Worm (Caenorhabditis elegans) whole organism, L4 larva: ENCODE data around the gene ctsa-4.1.

Experiments used
- T26A8.4 ChIP-seq: fragments of 200-800 bp; sonication (Bioruptor generic); IDR thresholded peaks from 2 replicates; pipeline ENCODE4 v1.3.6; 2022; ENCODE audit warnings: missing genetic modification characterization, missing compliant biosample characterization
- Y105C5A.15 ChIP-seq: fragments of 200-800 bp; sonication (Bioruptor generic); IDR thresholded peaks from 2 replicates; pipeline ENCODE4 v1.3.6; 2022; ENCODE audit warnings: missing genetic modification characterization, missing compliant biosample characterization
- Y48G9A.11 ChIP-seq: fragments of 200-800 bp; sonication (Bioruptor generic); IDR thresholded peaks from 2 replicates; pipeline ENCODE4 v1.3.6; 2022; ENCODE audit warnings: missing genetic modification reagents, missing genetic modification characterization, missing compliant biosample characterization
- Y5F2A.4 ChIP-seq: fragments of 200-800 bp; sonication (Bioruptor generic); optimal IDR thresholded peaks from 2 replicates; lab custom pipeline; 2018; ENCODE audit warnings: mild to moderate bottlenecking, missing genetic modification characterization, missing compliant biosample characterization
- aha-1 ChIP-seq: fragments of 150-350 bp; peaks from one replicate; lab custom pipeline; 2014; ENCODE audit warnings: missing biosample characterization, missing genetic modification characterization
- ceh-62 ChIP-seq: sonication (generic microtip); optimal IDR thresholded peaks from 2 replicates; lab custom pipeline; 2017; ENCODE audit warnings: missing biosample characterization, missing genetic modification characterization
- daf-12 ChIP-seq: fragments of 150-350 bp; optimal IDR thresholded peaks from 2 replicates; lab custom pipeline; 2014; ENCODE audit warnings: missing biosample characterization, missing genetic modification reagents, missing genetic modification characterization
- daf-16 ChIP-seq, 3 experiments: sonication (generic microtip); optimal IDR thresholded peaks; 2 replicates each; lab custom pipeline; 2016 to 2017; ENCODE audit warnings: missing genetic modification characterization in 3 of 3, missing genetic modification reagents in 3 of 3, mild to moderate bottlenecking in 2 of 3, missing compliant biosample characterization in 2 of 3, missing biosample characterization in 1 of 3, moderate library complexity in 1 of 3
- dmd-6 ChIP-seq: fragments of 200-800 bp; sonication (Bioruptor generic); IDR thresholded peaks from 2 replicates; pipeline ENCODE4 v1.3.6; 2022; ENCODE audit warnings: missing genetic modification reagents, missing genetic modification characterization, missing compliant biosample characterization
- dmd-8 ChIP-seq: fragments of 200-800 bp; sonication (Bioruptor generic); IDR thresholded peaks from 2 replicates; pipeline ENCODE4 v1.3.6; 2022; ENCODE audit warnings: missing genetic modification characterization, missing compliant biosample characterization
- dpl-1 ChIP-seq: fragments of 150-350 bp; optimal IDR thresholded peaks from 2 replicates; lab custom pipeline; 2014; ENCODE audit warnings: missing biosample characterization, missing genetic modification reagents, missing genetic modification characterization
- dve-1 ChIP-seq: sonication (generic microtip); optimal IDR thresholded peaks from 2 replicates; lab custom pipeline; 2017; ENCODE audit warnings: antibody characterized with exemption, mild to moderate bottlenecking, missing genetic modification characterization, missing compliant biosample characterization; ENCODE audit not compliant: insufficient read depth
- egl-27 ChIP-seq: sonication (generic microtip); optimal IDR thresholded peaks from 3 replicates; lab custom pipeline; 2017; ENCODE audit warnings: missing biosample characterization, missing genetic modification reagents, missing genetic modification characterization
- hif-1 ChIP-seq, 2 experiments: sonication (generic microtip); optimal IDR thresholded peaks; 2 replicates each; lab custom pipeline; 2016 to 2017; ENCODE audit warnings: missing compliant biosample characterization in 2 of 2, missing genetic modification characterization in 2 of 2, missing genetic modification reagents in 2 of 2, missing genotype in 2 of 2, mild to moderate bottlenecking in 1 of 2
- hlh-11 ChIP-seq: fragments of 200-800 bp; sonication (Bioruptor generic); optimal IDR thresholded peaks from 2 replicates; lab custom pipeline; 2018; ENCODE audit warnings: mild to moderate bottlenecking, missing genetic modification characterization, missing compliant biosample characterization
- hlh-30 ChIP-seq: sonication (generic microtip); optimal IDR thresholded peaks from 2 replicates; lab custom pipeline; 2017; ENCODE audit warnings: antibody characterized with exemption, mild to moderate bottlenecking, missing genetic modification characterization, missing compliant biosample characterization; ENCODE audit not compliant: insufficient read depth
- hmg-1.1 ChIP-seq: fragments of 200-800 bp; sonication (Bioruptor generic); IDR thresholded peaks from 2 replicates; pipeline ENCODE4 v1.3.6; 2022; ENCODE audit warnings: missing genetic modification reagents, missing genetic modification characterization, missing compliant biosample characterization
- lim-7 ChIP-seq: fragments of 200-800 bp; sonication (Bioruptor generic); IDR thresholded peaks from 2 replicates; pipeline ENCODE4 v1.3.6; 2022; ENCODE audit warnings: missing genetic modification characterization, missing compliant biosample characterization
- lin-1 ChIP-seq: fragments of 200-800 bp; sonication (Bioruptor generic); IDR thresholded peaks from 2 replicates; pipeline ENCODE4 v1.3.6; 2022; ENCODE audit warnings: missing genetic modification reagents, missing genetic modification characterization, missing compliant biosample characterization
- lin-15B ChIP-seq: fragments of 150-350 bp; sonication (generic microtip); optimal IDR thresholded peaks from 3 replicates; lab custom pipeline; 2014; ENCODE audit warnings: missing biosample characterization, missing genetic modification characterization
- lsy-2 ChIP-seq, 2 experiments: fragments of 150-350 bp in 1 of 2; sonication (generic microtip) in 1 of 2; optimal IDR thresholded peaks; 2 replicates each; lab custom pipeline; 2014 to 2017; ENCODE audit warnings: missing biosample characterization in 2 of 2, missing genetic modification characterization in 2 of 2
- mdl-1 ChIP-seq, 2 experiments: fragments of 150-350 bp in 1 of 2; sonication (generic microtip) in 1 of 2; optimal IDR thresholded peaks; 2 replicates each; lab custom pipeline; 2014 to 2017; ENCODE audit warnings: missing biosample characterization in 2 of 2, missing genetic modification characterization in 2 of 2
- mes-2 ChIP-seq: sonication (generic microtip); optimal IDR thresholded peaks from 2 replicates; lab custom pipeline; 2016; ENCODE audit warnings: missing genotype, mild to moderate bottlenecking, missing genetic modification characterization, missing compliant biosample characterization; ENCODE audit not compliant: poor library complexity, severe bottlenecking
- mxl-3 ChIP-seq: fragments of 200-800 bp; sonication (Bioruptor generic); optimal IDR thresholded peaks from 2 replicates; lab custom pipeline; 2018; ENCODE audit warnings: mild to moderate bottlenecking, missing genetic modification characterization, missing compliant biosample characterization
- nhr-11 ChIP-seq: fragments of 150-350 bp; optimal IDR thresholded peaks from 2 replicates; lab custom pipeline; 2014; ENCODE audit warnings: missing biosample characterization, missing genetic modification characterization
- nhr-25 ChIP-seq: sonication (generic microtip); optimal IDR thresholded peaks from 2 replicates; lab custom pipeline; 2017; ENCODE audit warnings: missing genetic modification characterization, mild to moderate bottlenecking, missing compliant biosample characterization, antibody characterized with exemption, moderate library complexity, borderline replicate concordance; ENCODE audit not compliant: insufficient read depth
- nhr-77 ChIP-seq: fragments of 150-350 bp; optimal IDR thresholded peaks from 2 replicates; lab custom pipeline; 2014; ENCODE audit warnings: missing biosample characterization, missing genetic modification characterization
- pqm-1 ChIP-seq: sonication (generic microtip); optimal IDR thresholded peaks from 2 replicates; lab custom pipeline; 2017; ENCODE audit warnings: missing biosample characterization, missing genetic modification characterization
- sdz-12 ChIP-seq: fragments of 200-800 bp; sonication (Bioruptor generic); optimal IDR thresholded peaks from 2 replicates; lab custom pipeline; 2018; ENCODE audit warnings: mild to moderate bottlenecking, missing genetic modification characterization, missing compliant biosample characterization
- skn-1 ChIP-seq: fragments of 150-350 bp; optimal IDR thresholded peaks from 2 replicates; lab custom pipeline; 2014; ENCODE audit warnings: missing biosample characterization, missing genetic modification characterization
- snpc-1.2 ChIP-seq: fragments of 200-800 bp; sonication (Bioruptor generic); IDR thresholded peaks from 2 replicates; pipeline ENCODE4 v1.3.6; 2022; ENCODE audit warnings: missing genetic modification reagents, missing genetic modification characterization, missing compliant biosample characterization
- tra-1 ChIP-seq: fragments of 200-800 bp; sonication (Bioruptor generic); IDR thresholded peaks from 2 replicates; pipeline ENCODE4 v1.3.6; 2022; ENCODE audit warnings: missing genetic modification reagents, missing genetic modification characterization, missing compliant biosample characterization

Gene ctsa-4.1

ce11 chrII:6335358-6335757 lies 31.4 kb upstream of the ctsa-4.1 start, which contains the start of gene C32D5.14:
Gene C32D5.14 (plus strand): TSS chrII:6335488.
- TF ChIP-seq hlh-11 (tag; lab: Kevin White, UChicago) (peak; percentile 26), lin-15B (tag; lab: Kevin White, UChicago) (no peak), hif-1 (tag; optimal IDR thresholded peaks at IDR 0.05; lab: Kevin White, UChicago) (peak in 1 of 2 experiments; percentile 45), nhr-11 (tag; lab: Kevin White, UChicago) (peak; percentile 35), mxl-3 (peak; percentile 52), dve-1 (peak; percentile 54), sdz-12 (GFP tag; lab: Kevin White, UChicago) (no peak), daf-16 (GFP tag; optimal IDR thresholded peaks at IDR 0.05; lab: Kevin White, UChicago) (no peak), daf-16 (tag; optimal IDR thresholded peaks at IDR 0.05; lab: Kevin White, UChicago) (peak; percentile 27), aha-1 (tag; lab: Kevin White, UChicago) (peak; percentile 73), dmd-6 (GFP tag; lab: Robert Waterston, UW) (peak; percentile 84)

ce11 chrII:6339511-6339910 lies 27.3 kb upstream of the ctsa-4.1 start:
- TF ChIP-seq dve-1 (peak; percentile 33), pqm-1 (tag; lab: Kevin White, UChicago) (peak; percentile 51), aha-1 (tag; lab: Kevin White, UChicago) (peak; percentile 74), lsy-2 (tag; optimal IDR thresholded peaks at IDR 0.05; lab: Kevin White, UChicago) (peak in 1 of 2 experiments; percentile 11), daf-16 (GFP tag; optimal IDR thresholded peaks at IDR 0.05; lab: Kevin White, UChicago) (no peak), daf-16 (tag; optimal IDR thresholded peaks at IDR 0.05; lab: Kevin White, UChicago) (peak; percentile 59), ceh-62 (no peak), Y105C5A.15 (GFP tag; lab: Robert Waterston, UW) (no peak)

DNA sequence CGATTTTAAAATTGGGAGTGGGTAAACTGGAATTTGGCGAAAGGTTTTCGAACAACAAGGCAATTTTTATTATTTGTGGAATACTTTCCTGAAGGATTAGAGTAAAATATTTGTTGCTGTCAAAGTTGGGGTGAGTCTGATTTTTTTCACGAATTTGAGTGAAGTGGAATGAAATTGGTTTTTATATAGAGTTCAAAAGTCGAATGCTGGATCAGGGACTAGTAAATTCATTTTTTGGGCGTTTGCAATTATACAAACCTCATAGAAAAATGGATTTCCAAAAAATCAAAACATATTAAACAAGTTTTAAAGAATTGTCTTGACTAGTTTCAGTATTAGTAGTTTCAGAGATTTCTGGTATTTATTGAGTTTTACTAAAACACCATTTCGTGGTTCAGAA lies 26.8 kb upstream of the ctsa-4.1 start, which contains the start of gene C32D5.7:
Gene C32D5.7 (minus strand): TSS at position 101 of the 400 bp plus-strand sequence.
- TF ChIP-seq skn-1 (tag; lab: Kevin White, UChicago) (no peak), daf-12 (tag; lab: Kevin White, UChicago) (no peak), dmd-6 (GFP tag; lab: Robert Waterston, UW) (no peak), dmd-8 (GFP tag; lab: Robert Waterston, UW) (no peak), egl-27 (no peak), snpc-1.2 (GFP tag; lab: Robert Waterston, UW) (no peak), tra-1 (GFP tag; lab: Robert Waterston, UW) (no peak), nhr-77 (tag; lab: Kevin White, UChicago) (no peak), Y5F2A.4 (GFP tag; lab: Kevin White, UChicago) (no peak), T26A8.4 (GFP tag; lab: Robert Waterston, UW) (no peak), lim-7 (GFP tag; lab: Robert Waterston, UW) (no peak), mes-2 (tag; lab: Kevin White, UChicago) (no peak), dpl-1 (no peak)
- TF ChIP-seq, all 104 proteins: peak for 0

DNA sequence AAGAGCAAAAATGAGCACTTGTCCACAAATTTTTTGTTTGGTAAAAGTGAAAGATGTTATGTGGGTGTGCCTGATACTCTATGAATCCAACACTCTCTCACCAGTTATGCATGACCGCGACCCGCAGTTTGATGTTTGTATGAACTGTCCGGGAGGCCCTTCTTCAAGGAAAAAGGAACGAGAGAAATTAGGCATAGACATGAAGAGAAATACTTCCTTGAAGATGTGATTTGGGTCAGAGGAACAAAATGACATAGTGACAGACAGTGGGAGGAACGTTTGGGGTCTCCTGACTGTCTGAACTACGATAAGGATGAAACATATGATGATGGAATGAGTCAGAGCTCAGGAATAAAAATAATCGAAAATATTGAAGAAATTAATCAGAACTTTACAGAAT lies 25.7 kb upstream of the ctsa-4.1 start:
- peak; percentile 63 for TF ChIP-seq hlh-30 (tag; lab: Kevin White, UChicago)
- TF ChIP-seq hmg-1.1: no peak
- TF ChIP-seq mdl-1 (tag; optimal IDR thresholded peaks at IDR 0.05; lab: Kevin White, UChicago): no peak
- TF ChIP-seq nhr-25 (tag; lab: Kevin White, UChicago): no peak
- peak; percentile 19 for TF ChIP-seq hlh-11 (tag; lab: Kevin White, UChicago)
- TF ChIP-seq Y48G9A.11 (GFP tag; lab: Robert Waterston, UW): no peak
- TF ChIP-seq lin-1 (GFP tag; lab: Robert Waterston, UW): no peak
- TF ChIP-seq aha-1 (tag; lab: Kevin White, UChicago): peak; percentile 96
